Fruit fly (Drosophila melanogaster) whole organism, embryonic: ENCODE data around the gene PH4alphaNE3.
A peak's percentile ranks its signal among the peaks of the same experiment; 100 is the strongest.

Source experiments
- Ada2b ChIP-seq: fragments of 200-800 bp; sonication (Bioruptor generic); IDR thresholded peaks from 2 replicates; pipeline ENCODE4 v1.3.6; 2022; ENCODE audit warnings: missing biosample characterization, missing genetic modification characterization
- Atf-2 ChIP-seq: fragments of 200-800 bp; sonication (Bioruptor generic); optimal IDR thresholded peaks from 2 replicates; lab custom pipeline; 2016; ENCODE audit warnings: missing biosample characterization, missing genetic modification characterization
- Blimp-1 ChIP-seq: fragments of 200-800 bp; sonication (Bioruptor generic); optimal IDR thresholded peaks from 3 replicates; lab custom pipeline; 2018; ENCODE audit warnings: missing biosample characterization, missing genetic modification characterization, mild to moderate bottlenecking, moderate library complexity, missing genetic modification reagents
- CG11695 ChIP-seq: fragments of 200-800 bp; sonication (Bioruptor generic); IDR thresholded peaks from 3 replicates; pipeline ENCODE4 v1.3.6; 2022; ENCODE audit warnings: missing biosample characterization, missing genetic modification characterization
- CG12391 ChIP-seq: fragments of 200-800 bp; sonication (Bioruptor generic); optimal IDR thresholded peaks from 3 replicates; lab custom pipeline; 2018; ENCODE audit warnings: missing biosample characterization, mild to moderate bottlenecking, missing genetic modification characterization, moderate library complexity
- CG13424 ChIP-seq: fragments of 200-800 bp; sonication (Bioruptor generic); optimal IDR thresholded peaks from 2 replicates; lab custom pipeline; 2019; ENCODE audit warnings: missing biosample characterization, mild to moderate bottlenecking, missing genetic modification characterization, moderate library complexity
- CG13624 ChIP-seq: fragments of 200-800 bp; sonication (Bioruptor generic); optimal IDR thresholded peaks from 2 replicates; lab custom pipeline; 2016; ENCODE audit warnings: missing biosample characterization, missing genetic modification characterization
- CG14667 ChIP-seq: fragments of 200-800 bp; sonication (Bioruptor generic); IDR thresholded peaks from 2 replicates; pipeline ENCODE4 v1.3.6; 2022; ENCODE audit warnings: missing biosample characterization, missing genetic modification characterization
- CG14710 ChIP-seq: fragments of 200-800 bp; sonication (Bioruptor generic); optimal IDR thresholded peaks from 3 replicates; lab custom pipeline; 2019; ENCODE audit warnings: missing biosample characterization, mild to moderate bottlenecking, missing genetic modification characterization, moderate library complexity
- CG1603 ChIP-seq: fragments of 200-800 bp; sonication (Bioruptor generic); optimal IDR thresholded peaks from 2 replicates; lab custom pipeline; 2019; ENCODE audit warnings: missing biosample characterization, mild to moderate bottlenecking, missing genetic modification characterization, moderate library complexity
- CG17385 ChIP-seq: fragments of 200-800 bp; sonication (Bioruptor generic); optimal IDR thresholded peaks from 3 replicates; lab custom pipeline; 2018; ENCODE audit warnings: missing biosample characterization, mild to moderate bottlenecking, missing genetic modification characterization
- CG17829 ChIP-seq: fragments of 200-800 bp; optimal IDR thresholded peaks from 2 replicates; lab custom pipeline; 2019; ENCODE audit warnings: missing biosample characterization, mild to moderate bottlenecking, missing genetic modification characterization, moderate library complexity
- CG18599 ChIP-seq: fragments of 200-800 bp; sonication (Bioruptor generic); optimal IDR thresholded peaks from 3 replicates; lab custom pipeline; 2017; ENCODE audit warnings: missing biosample characterization, missing genetic modification characterization, mild to moderate bottlenecking, moderate library complexity, missing genetic modification reagents
- CG2889 ChIP-seq: fragments of 200-800 bp; sonication (Bioruptor generic); IDR thresholded peaks from 3 replicates; pipeline ENCODE4 v1.3.6; 2022; ENCODE audit warnings: missing biosample characterization, missing genetic modification characterization
- CG32532 ChIP-seq: fragments of 200-800 bp; sonication (Bioruptor generic); IDR thresholded peaks from 2 replicates; pipeline ENCODE4 v1.3.6; 2022; ENCODE audit warnings: missing biosample characterization, missing genetic modification characterization
- CG4282 ChIP-seq: fragments of 200-800 bp; sonication (Bioruptor generic); optimal IDR thresholded peaks from 2 replicates; lab custom pipeline; 2016; ENCODE audit warnings: missing biosample characterization, missing genetic modification characterization
- CG43689 ChIP-seq: fragments of 200-800 bp; sonication (Bioruptor generic); IDR thresholded peaks from 2 replicates; pipeline ENCODE4 v1.3.6; 2022; ENCODE audit warnings: missing biosample characterization, missing genetic modification characterization
- CG4404 ChIP-seq: fragments of 200-800 bp; sonication (Bioruptor generic); IDR thresholded peaks from 2 replicates; pipeline ENCODE4 v1.3.6; 2022; ENCODE audit warnings: missing biosample characterization, missing genetic modification characterization
- CG5953 ChIP-seq: fragments of 200-800 bp; sonication (Bioruptor generic); IDR thresholded peaks from 2 replicates; pipeline ENCODE4 v1.3.6; 2022; ENCODE audit warnings: missing biosample characterization, missing genetic modification characterization
- CG7556 ChIP-seq: fragments of 200-800 bp; sonication (Bioruptor generic); optimal IDR thresholded peaks from 2 replicates; lab custom pipeline; 2017; ENCODE audit warnings: missing biosample characterization, mild to moderate bottlenecking, missing genetic modification characterization
- CG7786 ChIP-seq: fragments of 200-800 bp; sonication (Bioruptor generic); optimal IDR thresholded peaks from 2 replicates; lab custom pipeline; 2016; ENCODE audit warnings: missing biosample characterization, missing genetic modification characterization
- CG7963 ChIP-seq: fragments of 200-800 bp; sonication (Bioruptor generic); IDR thresholded peaks from 3 replicates; pipeline ENCODE4 v1.3.6; 2022; ENCODE audit warnings: missing biosample characterization, missing genetic modification characterization; ENCODE audit not compliant: partially characterized antibody
- CG9727 ChIP-seq: fragments of 200-800 bp; sonication (Bioruptor generic); optimal IDR thresholded peaks from 3 replicates; lab custom pipeline; 2017; ENCODE audit warnings: missing biosample characterization, mild to moderate bottlenecking, missing genetic modification characterization
- Chrac-16 ChIP-seq: fragments of 200-800 bp; sonication (Bioruptor generic); optimal IDR thresholded peaks from 3 replicates; lab custom pipeline; 2016; ENCODE audit warnings: missing biosample characterization, missing genetic modification characterization
- Deaf1 ChIP-seq: fragments of 200-800 bp; optimal IDR thresholded peaks from 3 replicates; lab custom pipeline; 2019; ENCODE audit warnings: missing biosample characterization, mild to moderate bottlenecking, missing genetic modification characterization, moderate library complexity
- Doc2 ChIP-seq: fragments of 200-800 bp; sonication (Bioruptor generic); IDR thresholded peaks from 2 replicates; pipeline ENCODE4 v1.3.6; 2022; ENCODE audit warnings: missing biosample characterization, missing genetic modification characterization
- Hmr ChIP-seq: fragments of 200-800 bp; sonication (Bioruptor generic); optimal IDR thresholded peaks from 3 replicates; lab custom pipeline; 2017; ENCODE audit warnings: mild to moderate bottlenecking, missing biosample characterization, missing genetic modification reagents, missing genetic modification characterization
- Hr51 ChIP-seq, 2 experiments: fragments of 200-800 bp; sonication (Bioruptor generic); optimal IDR thresholded peaks; 2 replicates in 1 of 2; 3 replicates in 1 of 2; lab custom pipeline; 2016 to 2018; ENCODE audit warnings: missing biosample characterization in 2 of 2, missing genetic modification characterization in 2 of 2, mild to moderate bottlenecking in 1 of 2, moderate library complexity in 1 of 2
- Neu2 ChIP-seq: fragments of 200-800 bp; sonication (Bioruptor generic); optimal IDR thresholded peaks from 3 replicates; lab custom pipeline; 2016; ENCODE audit warnings: missing biosample characterization, missing genetic modification characterization, borderline replicate concordance
- Ptx1 ChIP-seq: fragments of 200-800 bp; sonication (Bioruptor generic); IDR thresholded peaks from 2 replicates; pipeline ENCODE4 v1.3.6; 2022; ENCODE audit warnings: missing biosample characterization, missing genetic modification characterization
- Side ChIP-seq: fragments of 200-800 bp; sonication (Bioruptor generic); optimal IDR thresholded peaks from 2 replicates; lab custom pipeline; 2016; ENCODE audit warnings: missing biosample characterization, missing genetic modification characterization
- Sox102F ChIP-seq: fragments of 200-800 bp; sonication (Bioruptor generic); optimal IDR thresholded peaks from 2 replicates; lab custom pipeline; 2018; ENCODE audit warnings: missing biosample characterization, mild to moderate bottlenecking, missing genetic modification characterization, moderate library complexity
- Xbp1 ChIP-seq: fragments of 200-800 bp; sonication (Bioruptor generic); optimal IDR thresholded peaks from 3 replicates; lab custom pipeline; 2016; ENCODE audit warnings: missing biosample characterization, mild to moderate bottlenecking, missing genetic modification characterization
- ase ChIP-seq: fragments of 200-800 bp; sonication (Bioruptor generic); IDR thresholded peaks from 3 replicates; pipeline ENCODE4 v1.3.6; 2022; ENCODE audit warnings: missing biosample characterization, missing genetic modification characterization
- btn ChIP-seq: fragments of 200-800 bp; sonication (Bioruptor generic); optimal IDR thresholded peaks from 2 replicates; lab custom pipeline; 2016; ENCODE audit warnings: missing biosample characterization, missing genetic modification characterization
- chif ChIP-seq, 2 experiments: fragments of 200-800 bp; sonication (Bioruptor generic); optimal IDR thresholded peaks; 3 replicates each; lab custom pipeline; 2016; ENCODE audit warnings: missing biosample characterization in 2 of 2, missing genetic modification characterization in 2 of 2
- chn ChIP-seq: fragments of 200-800 bp; sonication (Bioruptor generic); optimal IDR thresholded peaks from 2 replicates; lab custom pipeline; 2016; ENCODE audit warnings: missing biosample characterization, missing genetic modification characterization
- crc ChIP-seq: fragments of 200-800 bp; sonication (Bioruptor generic); optimal IDR thresholded peaks from 2 replicates; lab custom pipeline; 2016; ENCODE audit warnings: missing biosample characterization, missing genetic modification characterization
- croc ChIP-seq: fragments of 200-800 bp; sonication (Bioruptor generic); conservative IDR thresholded peaks from 3 replicates; pipeline ENCODE4 v1.3.6; 2022; ENCODE audit warnings: missing biosample characterization, missing genetic modification characterization
- dpn ChIP-seq, 2 experiments: fragments of 200-800 bp; sonication (Bioruptor generic); optimal IDR thresholded peaks; 3 replicates each; lab custom pipeline; 2016; ENCODE audit warnings: missing biosample characterization in 2 of 2, missing genetic modification characterization in 2 of 2
- ems ChIP-seq: fragments of 200-800 bp; sonication (Bioruptor generic); optimal IDR thresholded peaks from 3 replicates; lab custom pipeline; 2016; ENCODE audit warnings: missing biosample characterization, missing genetic modification characterization
- fd96Cb ChIP-seq: fragments of 200-800 bp; sonication (Bioruptor generic); optimal IDR thresholded peaks from 2 replicates; lab custom pipeline; 2018; ENCODE audit warnings: missing biosample characterization, mild to moderate bottlenecking, missing genetic modification characterization, moderate library complexity
- ken ChIP-seq: fragments of 200-800 bp; sonication (Bioruptor generic); IDR thresholded peaks from 3 replicates; pipeline ENCODE4 v1.3.6; 2022; ENCODE audit warnings: missing biosample characterization, missing genetic modification characterization
- lilli ChIP-seq: fragments of 200-800 bp; sonication (Bioruptor generic); optimal IDR thresholded peaks from 3 replicates; lab custom pipeline; 2016; ENCODE audit warnings: missing biosample characterization, missing genetic modification characterization
- nmo ChIP-seq: fragments of 200-800 bp; sonication (Bioruptor generic); optimal IDR thresholded peaks from 2 replicates; lab custom pipeline; 2018; ENCODE audit warnings: missing biosample characterization, mild to moderate bottlenecking, missing genetic modification characterization, moderate library complexity
- prd ChIP-seq, 3 experiments: fragments of >200 bp in 2 of 3; fragments of 200-800 bp in 1 of 3; sonication (Bioruptor generic) in 1 of 3; optimal IDR thresholded peaks in 2 of 3; IDR thresholded peaks in 1 of 3; 2 replicates in 2 of 3; 3 replicates in 1 of 3; pipeline versions ENCODE4 v1.3.6 to Lab custom; 2017 to 2022; ENCODE audit warnings: missing biosample characterization in 1 of 3, missing genetic modification characterization in 1 of 3
- ranshi ChIP-seq: fragments of 200-800 bp; sonication (Bioruptor generic); IDR thresholded peaks from 2 replicates; pipeline ENCODE4 v1.3.6; 2022; ENCODE audit warnings: missing biosample characterization, missing genetic modification characterization
- sens ChIP-seq: fragments of 200-800 bp; sonication (Bioruptor generic); peaks from one replicate; lab custom pipeline; 2016; ENCODE audit warnings: missing biosample characterization, missing genetic modification characterization
- unpg ChIP-seq: fragments of 200-800 bp; sonication (Bioruptor generic); optimal IDR thresholded peaks from 3 replicates; lab custom pipeline; 2018; ENCODE audit warnings: missing biosample characterization, mild to moderate bottlenecking, missing genetic modification characterization, moderate library complexity
- zen ChIP-seq: fragments of 200-800 bp; sonication (Bioruptor generic); optimal IDR thresholded peaks from 3 replicates; lab custom pipeline; 2018; ENCODE audit warnings: missing biosample characterization, mild to moderate bottlenecking, missing genetic modification characterization, moderate library complexity

Gene PH4alphaNE3

dm6 chr3R:30643240-30643639 is 39.3 kb downstream of the PH4alphaNE3 start (continued):
- TF ChIP-seq CG12391 (tag; lab: Kevin White, UChicago) = peak; percentile 35
- TF ChIP-seq Xbp1 (GFP tag; lab: Kevin White, UChicago) = peak; percentile 24
- no peak for TF ChIP-seq Atf-2 (GFP tag; lab: Kevin White, UChicago)
- peak; percentile 32 for TF ChIP-seq Blimp-1 (GFP tag; lab: Kevin White, UChicago)
- TF ChIP-seq Chrac-16 = peak; percentile 9
- TF ChIP-seq ase (GFP tag; lab: Robert Waterston, UW) = 0 out of 3 replicates have a peak, but pooled peaks have one; percentile 14
- TF ChIP-seq croc (GFP tag; lab: Robert Waterston, UW) = 0 out of 3 replicates have a peak, but pooled peaks have one; percentile 16
- no peak for TF ChIP-seq CG13624 (GFP tag; lab: Kevin White, UChicago)
- 0 out of 3 replicates have a peak, but pooled peaks have one; percentile 29 for TF ChIP-seq CG11695 (GFP tag; lab: Robert Waterston, UW)
- TF ChIP-seq unpg (GFP tag; lab: Kevin White, UChicago) = peak; percentile 42
- TF ChIP-seq zen (tag; lab: Kevin White, UChicago) = peak; percentile 11
- TF ChIP-seq nmo (GFP tag; lab: Kevin White, UChicago) = peak; percentile 18
- TF ChIP-seq CG32532 (GFP tag; lab: Robert Waterston, UW) = no peak
- peak; percentile 12 for TF ChIP-seq lilli
- no peak for TF ChIP-seq CG5953 (GFP tag; lab: Robert Waterston, UW)
- peak; percentile 53; the same call in 1 of the 2 replicates for TF ChIP-seq CG4404 (GFP tag; lab: Robert Waterston, UW)
- 0 out of 2 replicates have a peak, but pooled peaks have one; percentile 20 for TF ChIP-seq Ada2b (GFP tag; lab: Robert Waterston, UW)
- TF ChIP-seq Deaf1 (tag; lab: Kevin White, UChicago) = no peak
- no peak for TF ChIP-seq crc
- peak; percentile 36; the same call in 1 of the 2 replicates for TF ChIP-seq CG14667 (GFP tag; lab: Robert Waterston, UW)
- TF ChIP-seq CG18599 (GFP tag; lab: Kevin White, UChicago) = peak; percentile 66
- TF ChIP-seq Sox102F (GFP tag; lab: Kevin White, UChicago) = peak; percentile 14
- TF ChIP-seq CG2889 (GFP tag; lab: Robert Waterston, UW) = 0 out of 3 replicates have a peak, but pooled peaks have one; percentile 19
- no peak for TF ChIP-seq ems (GFP tag; lab: Kevin White, UChicago)
- TF ChIP-seq CG7786 (GFP tag; lab: Kevin White, UChicago) = no peak
- peak; percentile 23 for TF ChIP-seq CG9727 (GFP tag; lab: Kevin White, UChicago)
- TF ChIP-seq CG17829 (tag; lab: Kevin White, UChicago) = no peak
- no peak for TF ChIP-seq Side (GFP tag; lab: Kevin White, UChicago)
- TF ChIP-seq CG4282 (GFP tag; lab: Kevin White, UChicago) = no peak
- no peak for TF ChIP-seq Hmr
- TF ChIP-seq sens = peak; percentile 77
- TF ChIP-seq CG43689 = no peak
- peak; percentile 37; the same call in 1 of the 2 replicates for TF ChIP-seq ranshi (GFP tag; lab: Robert Waterston, UW)
- peak in 1 of 2 experiments; percentile 11 for TF ChIP-seq Hr51 (GFP tag; optimal IDR thresholded peaks at IDR 0.05; lab: Kevin White, UChicago)
- TF ChIP-seq CG1603 (tag; lab: Kevin White, UChicago) = peak; percentile 69
- peak; percentile 7 for TF ChIP-seq chn (GFP tag; lab: Kevin White, UChicago)
- TF ChIP-seq chif (GFP tag; optimal IDR thresholded peaks at IDR 0.05; lab: Kevin White, UChicago) = peak in 1 of 2 experiments; percentile 3
- no peak for TF ChIP-seq Ptx1 (GFP tag; lab: Robert Waterston, UW)
- no peak for TF ChIP-seq Neu2 (GFP tag; lab: Kevin White, UChicago)
- no peak for TF ChIP-seq CG17385 (GFP tag; lab: Kevin White, UChicago)
- TF ChIP-seq dpn (GFP tag; optimal IDR thresholded peaks at IDR 0.05; lab: Kevin White, UChicago) = peak in 1 of 2 experiments; percentile 2
- peak; percentile 8 for TF ChIP-seq CG7556 (GFP tag; lab: Kevin White, UChicago)
- peak; percentile 10 for TF ChIP-seq CG13424
- no peak for TF ChIP-seq CG14710
- no peak for TF ChIP-seq prd (optimal IDR thresholded peaks at IDR 0.05; lab: Kevin White, UChicago)
- peak; percentile 68 for TF ChIP-seq prd (GFP tag; IDR thresholded peaks at IDR 0.05; lab: Robert Waterston, UW)
- no peak for TF ChIP-seq Doc2 (GFP tag; lab: Robert Waterston, UW)
- TF ChIP-seq ken (GFP tag; lab: Robert Waterston, UW) = no peak
- TF ChIP-seq fd96Cb (tag; lab: Kevin White, UChicago) = peak; percentile 4
- TF ChIP-seq CG7963 (GFP tag; lab: Robert Waterston, UW) = no peak
- TF ChIP-seq btn (GFP tag; lab: Kevin White, UChicago) = no peak
